Fruit fly (Drosophila melanogaster): ENCODE data around the gene Gart.

DNA sequence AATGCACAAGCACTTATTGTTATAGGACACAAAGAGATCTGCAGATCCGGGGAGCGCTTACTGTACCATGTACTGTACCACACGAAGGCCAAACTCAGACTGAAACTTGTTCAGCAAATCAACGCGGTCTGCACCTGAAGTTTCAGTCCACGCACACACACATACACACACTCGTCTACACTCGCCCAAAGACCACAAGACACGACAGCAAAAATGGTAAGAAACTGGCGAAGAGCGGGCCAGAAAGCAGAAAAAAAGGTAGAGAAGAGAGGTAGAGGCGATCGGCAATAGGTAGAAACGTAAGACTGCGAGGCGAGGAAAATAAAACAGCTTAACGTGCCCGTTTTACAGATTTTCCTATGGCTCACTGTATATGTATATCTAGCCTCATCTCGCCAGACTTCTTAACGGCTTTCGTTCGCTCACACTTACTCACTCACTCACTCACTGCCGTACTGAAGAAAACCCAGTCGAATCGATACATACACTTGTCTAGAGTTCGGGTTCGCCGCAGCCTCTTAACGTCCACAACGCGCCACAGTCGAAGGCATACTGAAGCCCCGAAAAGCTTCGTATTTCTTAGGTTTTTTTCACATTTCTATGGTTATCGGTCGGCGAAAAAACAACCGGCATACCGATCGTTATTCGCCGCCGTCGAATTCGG is 13.8 kb downstream of the Gart start, which contains the start of gene uif:
- TF ChIP-seq CG6163 (GFP tag; IDR thresholded peaks at IDR 0.05) = peak; percentile 52
- no peak for TF ChIP-seq Ets21C (GFP tag; optimal IDR thresholded peaks at IDR 0.05)
- no peak for TF ChIP-seq CG6854 (GFP tag; optimal IDR thresholded peaks at IDR 0.05)
- TF ChIP-seq topi (GFP tag; optimal IDR thresholded peaks at IDR 0.05) = no peak
- TF ChIP-seq CG8119 (GFP tag; IDR thresholded peaks at IDR 0.05) = peak; percentile 24; the same call in 1 of the 3 replicates
- TF ChIP-seq CG3032 (tag; optimal IDR thresholded peaks at IDR 0.05) = no peak
- no peak for TF ChIP-seq vri (GFP tag; optimal IDR thresholded peaks at IDR 0.05)
- TF ChIP-seq CG10631 (GFP tag; optimal IDR thresholded peaks at IDR 0.05) = no peak
- TF ChIP-seq CG32006 (GFP tag; optimal IDR thresholded peaks at IDR 0.05) = no peak
- no peak for TF ChIP-seq fkh (GFP tag; optimal IDR thresholded peaks at IDR 0.05)
- no peak for TF ChIP-seq CG4318 (GFP tag; optimal IDR thresholded peaks at IDR 0.05)
- no peak for TF ChIP-seq CG16779 (tag; optimal IDR thresholded peaks at IDR 0.05)
- no peak for TF ChIP-seq Blimp-1 (GFP tag; optimal IDR thresholded peaks at IDR 0.05)
- TF ChIP-seq Smox (GFP tag; optimal IDR thresholded peaks at IDR 0.05) = no peak

All from whole organism, prepupa.